Worm (Caenorhabditis elegans) whole organism, L4 larva: ENCODE data around the gene ccr-4.
A peak's percentile ranks its signal among the peaks of the same experiment; 100 is the strongest.

Experiments used
- F26F4.8 ChIP-seq: fragments of 200-800 bp; sonication (Bioruptor generic); conservative IDR thresholded peaks from 2 replicates; pipeline ENCODE4 v1.3.6; 2022; ENCODE audit warnings: missing genetic modification characterization, missing compliant biosample characterization
- F44E2.7 ChIP-seq: fragments of 200-800 bp; sonication (Bioruptor generic); IDR thresholded peaks from 2 replicates; pipeline ENCODE4 v2.1.2; 2022; ENCODE audit warnings: missing genetic modification characterization, missing compliant biosample characterization
- T20F7.1 ChIP-seq: fragments of 200-800 bp; sonication (Bioruptor generic); optimal IDR thresholded peaks from 2 replicates; lab custom pipeline; 2018; ENCODE audit warnings: mild to moderate bottlenecking, missing genetic modification characterization, missing compliant biosample characterization
- T26A8.4 ChIP-seq: fragments of 200-800 bp; sonication (Bioruptor generic); IDR thresholded peaks from 2 replicates; pipeline ENCODE4 v1.3.6; 2022; ENCODE audit warnings: missing genetic modification characterization, missing compliant biosample characterization
- Y48G9A.11 ChIP-seq: fragments of 200-800 bp; sonication (Bioruptor generic); IDR thresholded peaks from 2 replicates; pipeline ENCODE4 v1.3.6; 2022; ENCODE audit warnings: missing genetic modification reagents, missing genetic modification characterization, missing compliant biosample characterization
- Y5F2A.4 ChIP-seq: fragments of 200-800 bp; sonication (Bioruptor generic); optimal IDR thresholded peaks from 2 replicates; lab custom pipeline; 2018; ENCODE audit warnings: mild to moderate bottlenecking, missing genetic modification characterization, missing compliant biosample characterization
- ZK546.5 ChIP-seq, 2 experiments: sonication (generic microtip); optimal IDR thresholded peaks; 2 replicates each; lab custom pipeline; 2017; ENCODE audit warnings: missing biosample characterization in 2 of 2, missing genetic modification characterization in 2 of 2
- aly-2 ChIP-seq: sonication (generic microtip); optimal IDR thresholded peaks from 2 replicates; lab custom pipeline; 2018; ENCODE audit warnings: missing biosample characterization, missing genetic modification characterization
- ceh-28 ChIP-seq: fragments of 150-350 bp; optimal IDR thresholded peaks from 2 replicates; lab custom pipeline; 2014; ENCODE audit warnings: missing biosample characterization, missing genetic modification reagents, missing genetic modification characterization
- ceh-62 ChIP-seq: sonication (generic microtip); optimal IDR thresholded peaks from 2 replicates; lab custom pipeline; 2017; ENCODE audit warnings: missing biosample characterization, missing genetic modification characterization
- daf-16 ChIP-seq, 3 experiments: sonication (generic microtip); optimal IDR thresholded peaks; 2 replicates each; lab custom pipeline; 2016 to 2017; ENCODE audit warnings: missing genetic modification characterization in 3 of 3, missing genetic modification reagents in 3 of 3, mild to moderate bottlenecking in 2 of 3, missing compliant biosample characterization in 2 of 3, missing biosample characterization in 1 of 3, moderate library complexity in 1 of 3
- dmd-8 ChIP-seq: fragments of 200-800 bp; sonication (Bioruptor generic); IDR thresholded peaks from 2 replicates; pipeline ENCODE4 v1.3.6; 2022; ENCODE audit warnings: missing genetic modification characterization, missing compliant biosample characterization
- dve-1 ChIP-seq: sonication (generic microtip); optimal IDR thresholded peaks from 2 replicates; lab custom pipeline; 2017; ENCODE audit warnings: antibody characterized with exemption, mild to moderate bottlenecking, missing genetic modification characterization, missing compliant biosample characterization; ENCODE audit not compliant: insufficient read depth
- hlh-11 ChIP-seq: fragments of 200-800 bp; sonication (Bioruptor generic); optimal IDR thresholded peaks from 2 replicates; lab custom pipeline; 2018; ENCODE audit warnings: mild to moderate bottlenecking, missing genetic modification characterization, missing compliant biosample characterization
- lin-13 ChIP-seq: fragments of 150-350 bp; optimal IDR thresholded peaks from 2 replicates; lab custom pipeline; 2014; ENCODE audit warnings: missing biosample characterization, missing genetic modification reagents, missing genetic modification characterization
- lir-3 ChIP-seq: sonication (generic microtip); optimal IDR thresholded peaks from 2 replicates; lab custom pipeline; 2016; ENCODE audit warnings: mild to moderate bottlenecking, missing genetic modification characterization, missing compliant biosample characterization
- mes-2 ChIP-seq: sonication (generic microtip); optimal IDR thresholded peaks from 2 replicates; lab custom pipeline; 2016; ENCODE audit warnings: missing genotype, mild to moderate bottlenecking, missing genetic modification characterization, missing compliant biosample characterization; ENCODE audit not compliant: poor library complexity, severe bottlenecking
- mxl-2 ChIP-seq: fragments of 200-800 bp; sonication (Bioruptor generic); conservative IDR thresholded peaks from 2 replicates; pipeline ENCODE4 v1.3.6; 2022; ENCODE audit warnings: missing genetic modification reagents, missing genetic modification characterization, missing compliant biosample characterization
- nhr-102 ChIP-seq: sonication (generic microtip); optimal IDR thresholded peaks from 2 replicates; lab custom pipeline; 2016; ENCODE audit warnings: mild to moderate bottlenecking, missing genetic modification characterization, moderate library complexity, missing compliant biosample characterization
- nhr-6 ChIP-seq: fragments of 150-350 bp; optimal IDR thresholded peaks from 2 replicates; lab custom pipeline; 2014; ENCODE audit warnings: missing biosample characterization, missing genetic modification characterization
- nhr-77 ChIP-seq: fragments of 150-350 bp; optimal IDR thresholded peaks from 2 replicates; lab custom pipeline; 2014; ENCODE audit warnings: missing biosample characterization, missing genetic modification characterization
- pha-4 ChIP-seq, 2 experiments: fragments of 150-350 bp in 1 of 2; fragments of 200-800 bp in 1 of 2; sonication (Bioruptor generic) in 1 of 2; IDR thresholded peaks in 1 of 2; optimal IDR thresholded peaks in 1 of 2; 2 replicates each; pipeline versions ENCODE4 v1.3.6 to Lab custom; 2014 to 2022; ENCODE audit warnings: missing genetic modification characterization in 2 of 2, missing genetic modification reagents in 2 of 2, missing biosample characterization in 1 of 2, missing compliant biosample characterization in 1 of 2
- php-3 ChIP-seq: fragments of 200-800 bp; sonication (Bioruptor generic); IDR thresholded peaks from 2 replicates; pipeline ENCODE4 v1.3.6; 2022; ENCODE audit warnings: missing genetic modification reagents, missing genetic modification characterization, missing compliant biosample characterization
- vab-7 ChIP-seq: fragments of 200-800 bp; sonication (Bioruptor generic); IDR thresholded peaks from 2 replicates; pipeline ENCODE4 v1.3.6; 2022; ENCODE audit warnings: missing genetic modification reagents, missing genetic modification characterization, missing compliant biosample characterization
- ztf-11 ChIP-seq: fragments of 150-350 bp; optimal IDR thresholded peaks from 2 replicates; lab custom pipeline; 2014; ENCODE audit warnings: missing biosample characterization, missing genetic modification characterization

ccr-4 gene

ce11 chrIV:12420455-12420854 is 59.1 kb downstream of the ccr-4 start, which contains the start of gene ugt-65 (continued):
- no peak for TF ChIP-seq mes-2 (tag; lab: Kevin White, UChicago)
- TF ChIP-seq mxl-2, result no peak
- no peak for TF ChIP-seq T26A8.4 (GFP tag; lab: Robert Waterston, UW)
- TF ChIP-seq hlh-11, result peak; percentile 54
- no peak for TF ChIP-seq ZK546.5 (tag; optimal IDR thresholded peaks at IDR 0.05; lab: Kevin White, UChicago)
- TF ChIP-seq dve-1 (tag; lab: Kevin White, UChicago), result peak; percentile 67
- TF ChIP-seq Y5F2A.4 (GFP tag; lab: Kevin White, UChicago), result no peak
- TF ChIP-seq aly-2 (tag; lab: Kevin White, UChicago), result no peak
- TF ChIP-seq nhr-77 (tag; lab: Kevin White, UChicago), result peak; percentile 46
- TF ChIP-seq F44E2.7 (GFP tag; lab: Robert Waterston, UW), result no peak
- no peak for TF ChIP-seq daf-16 (GFP tag; optimal IDR thresholded peaks at IDR 0.05; lab: Kevin White, UChicago)
- TF ChIP-seq daf-16 (tag; optimal IDR thresholded peaks at IDR 0.05; lab: Kevin White, UChicago), result peak; percentile 74
- TF ChIP-seq ztf-11 (tag; lab: Kevin White, UChicago), result no peak
- no peak for TF ChIP-seq lir-3 (tag; lab: Kevin White, UChicago)
- no peak for TF ChIP-seq dmd-8 (GFP tag; lab: Robert Waterston, UW)
- no peak for TF ChIP-seq vab-7
- TF ChIP-seq php-3 (GFP tag; lab: Robert Waterston, UW), result no peak
- no peak for TF ChIP-seq pha-4 (GFP tag; IDR thresholded peaks at IDR 0.05; lab: Robert Waterston, UW)
- TF ChIP-seq pha-4 (tag; optimal IDR thresholded peaks at IDR 0.05; lab: Kevin White, UChicago), result no peak
- TF ChIP-seq Y48G9A.11 (GFP tag; lab: Robert Waterston, UW), result no peak
- peak; percentile 1 for TF ChIP-seq nhr-102 (tag; lab: Kevin White, UChicago)
- no peak for TF ChIP-seq ceh-62 (tag; lab: Kevin White, UChicago)
- no peak for TF ChIP-seq nhr-6 (tag; lab: Kevin White, UChicago)
- TF ChIP-seq lin-13, result no peak
- TF ChIP-seq T20F7.1 (GFP tag; lab: Kevin White, UChicago), result no peak
- no peak for TF ChIP-seq F26F4.8
- TF ChIP-seq ceh-28 (tag; lab: Kevin White, UChicago), result no peak
